Worm (Caenorhabditis elegans) whole organism, L3 larva: ENCODE results near the gene K10C2.8.
A peak's percentile ranks its signal among the peaks of the same experiment; 100 is the strongest.

Experiments
- ZK546.5 ChIP-seq: sonication (generic microtip); optimal IDR thresholded peaks from 2 replicates; lab custom pipeline; 2017; ENCODE audit warnings: missing biosample characterization, missing genetic modification characterization
- aly-2 ChIP-seq: fragments of 150-350 bp; optimal IDR thresholded peaks from 2 replicates; lab custom pipeline; 2014; ENCODE audit warnings: missing biosample characterization, missing genetic modification characterization
- ceh-28 ChIP-seq: fragments of 150-350 bp; optimal IDR thresholded peaks from 2 replicates; lab custom pipeline; 2014; ENCODE audit warnings: missing biosample characterization, missing genetic modification reagents, missing genetic modification characterization
- ceh-82 ChIP-seq: fragments of 150-350 bp; optimal IDR thresholded peaks from 2 replicates; lab custom pipeline; 2014; ENCODE audit warnings: missing biosample characterization, missing genetic modification characterization
- ceh-9 ChIP-seq: sonication (generic microtip); optimal IDR thresholded peaks from 2 replicates; lab custom pipeline; 2018; ENCODE audit warnings: missing biosample characterization, missing genetic modification characterization
- egl-27 ChIP-seq: sonication (generic microtip); optimal IDR thresholded peaks from 4 replicates; lab custom pipeline; 2017; ENCODE audit warnings: missing biosample characterization, missing genetic modification reagents, missing genetic modification characterization
- egl-5 ChIP-seq: fragments of 150-350 bp; optimal IDR thresholded peaks from 2 replicates; lab custom pipeline; 2017; ENCODE audit warnings: missing biosample characterization, missing genetic modification reagents, missing genetic modification characterization, inconsistent platforms
- elt-1 ChIP-seq: fragments of 150-350 bp; optimal IDR thresholded peaks from 2 replicates; lab custom pipeline; 2014; ENCODE audit warnings: missing biosample characterization, missing genetic modification characterization
- elt-2 ChIP-seq: sonication (generic microtip); optimal IDR thresholded peaks from 2 replicates; lab custom pipeline; 2016; ENCODE audit warnings: missing genetic modification reagents, mild to moderate bottlenecking, missing genetic modification characterization, missing compliant biosample characterization
- elt-3 ChIP-seq, 3 experiments: fragments of 150-350 bp in 1 of 3; sonication (generic microtip) in 2 of 3; optimal IDR thresholded peaks; 2 replicates in 2 of 3; 4 replicates in 1 of 3; lab custom pipeline; 2014 to 2017; ENCODE audit warnings: missing biosample characterization in 3 of 3, missing genetic modification characterization in 3 of 3
- fkh-10 ChIP-seq: sonication (generic microtip); optimal IDR thresholded peaks from 2 replicates; lab custom pipeline; 2017; ENCODE audit warnings: missing biosample characterization, missing genetic modification reagents, missing genetic modification characterization
- fkh-2 ChIP-seq: fragments of 150-350 bp; optimal IDR thresholded peaks from 2 replicates; lab custom pipeline; 2014; ENCODE audit warnings: missing biosample characterization, missing genetic modification reagents, missing genetic modification characterization
- fos-1 ChIP-seq: fragments of 150-350 bp; optimal IDR thresholded peaks from 2 replicates; lab custom pipeline; 2014; ENCODE audit warnings: missing biosample characterization, missing genetic modification characterization
- hmg-11 ChIP-seq: sonication (generic microtip); optimal IDR thresholded peaks from 2 replicates; lab custom pipeline; 2016; ENCODE audit warnings: missing genetic modification characterization, missing compliant biosample characterization
- lin-39 ChIP-seq: fragments of 150-350 bp; optimal IDR thresholded peaks from 2 replicates; lab custom pipeline; 2018; ENCODE audit warnings: missing biosample characterization, missing genetic modification reagents, missing genetic modification characterization
- lsy-12 ChIP-seq: sonication (generic microtip); optimal IDR thresholded peaks from 2 replicates; lab custom pipeline; 2016; ENCODE audit warnings: mild to moderate bottlenecking, missing genetic modification characterization, missing compliant biosample characterization
- mdl-1 ChIP-seq: fragments of 150-350 bp; optimal IDR thresholded peaks from 2 replicates; lab custom pipeline; 2014; ENCODE audit warnings: missing biosample characterization, missing genetic modification characterization
- mml-1 ChIP-seq: fragments of 150-350 bp; sonication (generic microtip); optimal IDR thresholded peaks from 3 replicates; lab custom pipeline; 2014; ENCODE audit warnings: missing biosample characterization, missing genetic modification characterization
- nfya-1 ChIP-seq: sonication (generic microtip); optimal IDR thresholded peaks from 2 replicates; lab custom pipeline; 2017; ENCODE audit warnings: missing genetic modification characterization, mild to moderate bottlenecking, missing compliant biosample characterization, antibody characterized with exemption, moderate library complexity; ENCODE audit not compliant: insufficient read depth
- nhr-11 ChIP-seq: fragments of 150-350 bp; optimal IDR thresholded peaks from 2 replicates; lab custom pipeline; 2014; ENCODE audit warnings: missing biosample characterization, missing genetic modification characterization
- nhr-23 ChIP-seq: fragments of 150-350 bp; optimal IDR thresholded peaks from 2 replicates; lab custom pipeline; 2014; ENCODE audit warnings: missing biosample characterization, missing genetic modification reagents, missing genetic modification characterization
- nhr-237 ChIP-seq: fragments of 150-350 bp; optimal IDR thresholded peaks from 2 replicates; lab custom pipeline; 2014; ENCODE audit warnings: missing biosample characterization, missing genetic modification characterization
- nhr-25 ChIP-seq: sonication (generic microtip); optimal IDR thresholded peaks from 2 replicates; lab custom pipeline; 2017; ENCODE audit warnings: missing biosample characterization, missing genetic modification characterization
- nhr-28 ChIP-seq: fragments of 150-350 bp; optimal IDR thresholded peaks from 2 replicates; lab custom pipeline; 2014; ENCODE audit warnings: missing biosample characterization, missing genetic modification characterization
- nhr-43 ChIP-seq: sonication (generic microtip); optimal IDR thresholded peaks from 2 replicates; lab custom pipeline; 2016; ENCODE audit warnings: mild to moderate bottlenecking, missing genetic modification characterization, missing compliant biosample characterization; ENCODE audit not compliant: poor library complexity, severe bottlenecking
- nhr-76 ChIP-seq: fragments of 150-350 bp; sonication (generic microtip); optimal IDR thresholded peaks from 5 replicates; lab custom pipeline; 2014; ENCODE audit warnings: missing biosample characterization, missing genetic modification characterization
- nhr-77 ChIP-seq: fragments of 150-350 bp; optimal IDR thresholded peaks from 2 replicates; lab custom pipeline; 2014; ENCODE audit warnings: missing biosample characterization, missing genetic modification characterization
- pqm-1 ChIP-seq: fragments of 150-350 bp; optimal IDR thresholded peaks from 2 replicates; lab custom pipeline; 2017; ENCODE audit warnings: missing biosample characterization, missing genetic modification characterization, inconsistent platforms
- skn-1 ChIP-seq: fragments of 150-350 bp; optimal IDR thresholded peaks from 2 replicates; lab custom pipeline; 2014; ENCODE audit warnings: missing biosample characterization, missing genetic modification characterization
- tbx-2 ChIP-seq: sonication (generic microtip); optimal IDR thresholded peaks from 2 replicates; lab custom pipeline; 2016; ENCODE audit warnings: mild to moderate bottlenecking, missing genetic modification characterization, missing compliant biosample characterization
- unc-39 ChIP-seq: sonication (generic microtip); optimal IDR thresholded peaks from 4 replicates; lab custom pipeline; 2017; ENCODE audit warnings: missing biosample characterization, missing genetic modification characterization
- ztf-11 ChIP-seq: fragments of 150-350 bp; optimal IDR thresholded peaks from 2 replicates; lab custom pipeline; 2014; ENCODE audit warnings: missing biosample characterization, missing genetic modification characterization

The K10C2.8 gene

ce11 chrX:6416357-6417087, 20.9 kb downstream of the K10C2.8 start, which contains the start of gene T22E5.6:
Gene T22E5.6, minus strand, starts transcription at chrX:6416407.
- TF ChIP-seq elt-1 (tag; lab: Kevin White, UChicago) (no peak), lsy-12 (tag; lab: Kevin White, UChicago) (no peak), nhr-76 (tag; lab: Kevin White, UChicago) (no peak), fos-1 (tag; lab: Kevin White, UChicago) (no peak), nhr-77 (no peak), mml-1 (tag; lab: Kevin White, UChicago) (no peak), egl-27 (tag; lab: Kevin White, UChicago) (no peak), elt-3 (tag; optimal IDR thresholded peaks at IDR 0.05; lab: Kevin White, UChicago) (peak in 1 of 3 experiments; percentile 48), nhr-23 (tag; lab: Kevin White, UChicago) (peak; percentile 43), nhr-25 (tag; lab: Kevin White, UChicago) (peak; percentile 63), fkh-2 (no peak)

DNA sequence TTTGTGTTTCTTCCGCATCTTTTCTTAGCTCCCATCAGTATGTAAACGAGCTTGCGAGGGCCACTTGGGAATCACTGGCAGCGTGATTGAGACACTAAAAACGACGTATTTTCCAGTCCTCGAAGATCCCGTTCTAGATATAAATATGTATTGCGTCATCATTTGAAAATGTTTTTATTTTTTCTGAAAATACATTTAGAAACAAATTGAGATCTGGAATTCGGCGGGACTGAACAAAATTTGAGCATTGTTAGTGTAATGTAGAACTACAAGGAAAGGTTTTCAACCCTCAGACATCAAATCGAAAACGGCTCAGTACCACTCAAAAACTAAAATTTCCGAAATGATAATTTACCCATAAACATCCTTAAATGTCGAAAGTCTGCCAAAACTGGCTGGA, 23.9 kb downstream of the K10C2.8 start:
- TF ChIP-seq ZK546.5 (tag; lab: Kevin White, UChicago) (no peak), nhr-11 (tag; lab: Kevin White, UChicago) (no peak), aly-2 (tag; lab: Kevin White, UChicago) (no peak), elt-1 (tag; lab: Kevin White, UChicago) (peak; percentile 11), egl-5 (tag; lab: Kevin White, UChicago) (no peak), unc-39 (no peak), ceh-82 (tag; lab: Kevin White, UChicago) (no peak), nhr-76 (tag; lab: Kevin White, UChicago) (no peak), lin-39 (tag; lab: Kevin White, UChicago) (peak; percentile 31), fos-1 (tag; lab: Kevin White, UChicago) (no peak), mdl-1 (tag; lab: Kevin White, UChicago) (no peak), tbx-2 (tag; lab: Kevin White, UChicago) (no peak), nhr-77 (no peak), ceh-28 (no peak)

ce11 chrX:6412575-6412974, 24.9 kb downstream of the K10C2.8 start, which contains the start of gene T22E5.1:
Gene T22E5.1, plus strand, starts transcription at chrX:6412875.
- TF ChIP-seq pqm-1 (tag; lab: Kevin White, UChicago) (no peak), skn-1 (no peak), hmg-11 (tag; lab: Kevin White, UChicago) (no peak)

ce11 chrX:6410177-6410765, 27.2 kb downstream of the K10C2.8 start, which contains the start of gene mup-2:
Gene mup-2, minus strand, starts transcription at chrX:6410227.
- TF ChIP-seq nhr-28, result no peak
- TF ChIP-seq ceh-9 (tag; lab: Kevin White, UChicago), result no peak
- no peak for TF ChIP-seq fkh-10
- TF ChIP-seq nhr-237, result no peak
- TF ChIP-seq nhr-43 (tag; lab: Kevin White, UChicago), result no peak
- peak; percentile 15 for TF ChIP-seq nfya-1 (tag; lab: Kevin White, UChicago)
- TF ChIP-seq nhr-23 (tag; lab: Kevin White, UChicago), result no peak
- TF ChIP-seq fos-1 (tag; lab: Kevin White, UChicago), result no peak
- TF ChIP-seq ztf-11, result no peak
- TF ChIP-seq tbx-2 (tag; lab: Kevin White, UChicago), result no peak
- TF ChIP-seq lsy-12 (tag; lab: Kevin White, UChicago), result no peak
- TF ChIP-seq ZK546.5 (tag; lab: Kevin White, UChicago), result no peak
- TF ChIP-seq lin-39 (tag; lab: Kevin White, UChicago), result peak; percentile 33
- no peak for TF ChIP-seq elt-2 (tag; lab: Kevin White, UChicago)

- TF ChIP-seq nfya-1 (tag; lab: Kevin White, UChicago), result no peak
- TF ChIP-seq mdl-1 (tag; lab: Kevin White, UChicago), result no peak
- TF ChIP-seq, all 47 proteins: peak for 0
Observed at ce11 chrX:6408713-6409112, 28.7 kb downstream of the K10C2.8 start.
